Worm (Caenorhabditis elegans): Measurements from ENCODE around the gene T01C1.4.
A peak's percentile ranks its signal among the peaks of the same experiment; 100 is the strongest.

Gene T01C1.4

ce11 chrX:10731837-10732236 lies 14.9 kb upstream of the T01C1.4 start:
- TF ChIP-seq nhr-47 (tag; optimal IDR thresholded peaks at IDR 0.05) (peak; percentile 32), nhr-84 (tag; optimal IDR thresholded peaks at IDR 0.05) (no peak), swsn-7 (tag; optimal IDR thresholded peaks at IDR 0.05) (peak; percentile 0), nhr-71 (tag; optimal IDR thresholded peaks at IDR 0.05) (peak; percentile 26), unc-86 (tag; optimal IDR thresholded peaks at IDR 0.05) (no peak), tlp-1 (tag; optimal IDR thresholded peaks at IDR 0.05) (no peak), nhr-20 (tag; optimal IDR thresholded peaks at IDR 0.05) (peak; percentile 40), fos-1 (tag; optimal IDR thresholded peaks at IDR 0.05) (no peak), efl-1 (optimal IDR thresholded peaks at IDR 0.05) (no peak), efl-1 (GFP tag; optimal IDR thresholded peaks at IDR 0.05 in 1 of 2) (peak in 1 of 2 experiments; percentile 76), snu-23 (GFP tag; optimal IDR thresholded peaks at IDR 0.05) (peak; percentile 46), C16A3.4 (tag; optimal IDR thresholded peaks at IDR 0.05) (peak; percentile 18), nhr-19 (GFP tag; conservative IDR thresholded peaks at IDR 0.05) (peak; percentile 14; the same call in 1 of the 2 replicates), lin-14 (GFP tag; optimal IDR thresholded peaks at IDR 0.05) (peak; percentile 26), C34B4.2 (tag; optimal IDR thresholded peaks at IDR 0.05) (no peak)

- TF ChIP-seq efl-1 (optimal IDR thresholded peaks at IDR 0.05) (no peak), efl-1 (GFP tag; optimal IDR thresholded peaks at IDR 0.05 in 1 of 2) (no peak), nhr-71 (tag; optimal IDR thresholded peaks at IDR 0.05) (no peak), hlh-4 (tag; optimal IDR thresholded peaks at IDR 0.05) (no peak)
Measured at ce11 chrX:10727696-10728095, 10.8 kb upstream of the T01C1.4 start.

DNA sequence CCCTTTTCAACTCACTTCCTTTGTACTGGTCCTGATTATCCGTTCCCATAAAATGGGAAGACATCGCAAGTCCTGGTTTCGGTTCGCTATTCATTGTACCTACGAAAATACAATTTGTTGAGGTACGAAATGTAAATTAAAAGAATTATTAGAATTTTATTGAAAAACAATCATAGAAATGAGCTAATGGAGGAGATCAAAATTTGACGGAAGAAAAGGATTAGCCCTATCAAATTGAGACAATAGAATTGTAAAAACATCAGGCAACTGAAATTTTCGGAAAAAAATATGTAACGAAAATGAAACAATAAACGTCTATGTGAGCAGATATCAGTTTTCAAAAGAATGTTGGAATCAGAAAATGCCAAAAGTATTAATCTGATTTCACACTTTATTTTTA lies 5.0 kb upstream of the T01C1.4 start, which contains the start of gene mbr-1:
TSS of gene mbr-1 (minus strand) at position 101 of the 400 bp plus-strand sequence.
- no peak for TF ChIP-seq nhr-47 (tag; optimal IDR thresholded peaks at IDR 0.05)
- no peak for TF ChIP-seq egl-13 (tag; optimal IDR thresholded peaks at IDR 0.05)
- TF ChIP-seq fkh-4 (tag; optimal IDR thresholded peaks at IDR 0.05; ENCODE audit: borderline replicate concordance), result no peak
- no peak for TF ChIP-seq fkh-8 (tag; optimal IDR thresholded peaks at IDR 0.05)
- no peak for TF ChIP-seq dsc-1 (tag; optimal IDR thresholded peaks at IDR 0.05)
- TF ChIP-seq fkh-10 (GFP tag; optimal IDR thresholded peaks at IDR 0.05), result no peak
- no peak for TF ChIP-seq elt-2 (tag; optimal IDR thresholded peaks at IDR 0.05)
- no peak for TF ChIP-seq aha-1 (tag; optimal IDR thresholded peaks at IDR 0.05)
- TF ChIP-seq blmp-1 (tag; optimal IDR thresholded peaks at IDR 0.05), result no peak
- TF ChIP-seq zag-1 (tag; optimal IDR thresholded peaks at IDR 0.05), result no peak
- TF ChIP-seq vab-15 (tag; optimal IDR thresholded peaks at IDR 0.05), result no peak
- no peak for TF ChIP-seq ztf-4 (tag; optimal IDR thresholded peaks at IDR 0.05)
- TF ChIP-seq zip-4 (GFP tag; optimal IDR thresholded peaks at IDR 0.05), result no peak

DNA sequence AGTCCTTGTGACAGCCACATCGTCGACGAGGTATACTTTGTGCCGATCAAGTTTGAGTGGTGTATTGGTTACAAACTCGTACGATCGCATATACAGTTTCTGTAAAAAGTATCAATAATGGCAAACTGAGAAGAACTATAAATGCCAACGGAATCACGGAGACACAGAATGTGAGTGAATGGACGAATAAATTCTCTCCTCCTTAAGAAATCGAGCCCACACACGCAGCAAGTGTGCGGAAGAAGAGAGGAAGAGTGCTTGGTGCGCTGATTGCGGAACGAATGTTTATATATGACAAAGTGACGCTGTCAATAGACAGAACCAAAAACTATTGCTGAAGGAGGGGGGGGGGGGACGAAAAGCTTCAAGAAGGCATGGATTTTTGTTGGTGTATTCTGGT lies 5.2 kb downstream of the T01C1.4 start, which contains the start of gene rhgf-1:
TSS of gene rhgf-1 (minus strand) at position 101 of the 400 bp plus-strand sequence.
- TF ChIP-seq isw-1 (GFP tag; IDR thresholded peaks at IDR 0.05), result no peak
- TF ChIP-seq irx-1 (tag; optimal IDR thresholded peaks at IDR 0.05), result no peak
- no peak for TF ChIP-seq elt-3 (tag; optimal IDR thresholded peaks at IDR 0.05)
- TF ChIP-seq hlh-17 (GFP tag; optimal IDR thresholded peaks at IDR 0.05; ENCODE audit: borderline replicate concordance), result no peak
- no peak for TF ChIP-seq blmp-1 (tag; optimal IDR thresholded peaks at IDR 0.05)
- TF ChIP-seq ceh-63 (GFP tag; optimal IDR thresholded peaks at IDR 0.05), result no peak
- no peak for TF ChIP-seq ceh-88 (GFP tag; IDR thresholded peaks at IDR 0.05)
- no peak for TF ChIP-seq xbp-1 (tag; optimal IDR thresholded peaks at IDR 0.05)
- no peak for TF ChIP-seq C04F5.9 (tag; optimal IDR thresholded peaks at IDR 0.05)
- no peak for TF ChIP-seq mep-1 (tag; optimal IDR thresholded peaks at IDR 0.05)
- TF ChIP-seq sup-37 (GFP tag; optimal IDR thresholded peaks at IDR 0.05), result no peak
- no peak for TF ChIP-seq nhr-19 (GFP tag; conservative IDR thresholded peaks at IDR 0.05)
- no peak for TF ChIP-seq dsc-1 (tag; optimal IDR thresholded peaks at IDR 0.05)
